Worm (Caenorhabditis elegans) whole organism, mixed stage, embryonic: ENCODE data around the gene F07F6.7.

ENCODE experiments used
- ceh-43 ChIP-seq: fragments of 200-800 bp; sonication (Bioruptor generic); optimal IDR thresholded peaks from 2 replicates; lab custom pipeline; 2018; ENCODE audit warnings: mild to moderate bottlenecking, missing genetic modification characterization, moderate library complexity, missing compliant biosample characterization
- elt-3 ChIP-seq: fragments of 150-350 bp; optimal IDR thresholded peaks from 2 replicates; lab custom pipeline; 2014; ENCODE audit warnings: missing biosample characterization, missing genetic modification characterization
- lin-13 ChIP-seq: fragments of 150-350 bp; optimal IDR thresholded peaks from 2 replicates; lab custom pipeline; 2014; ENCODE audit warnings: missing biosample characterization, missing genetic modification characterization
- lsy-2 ChIP-seq: fragments of 150-350 bp; optimal IDR thresholded peaks from 2 replicates; lab custom pipeline; 2014; ENCODE audit warnings: missing biosample characterization, missing genetic modification characterization
- mls-2 ChIP-seq: sonication (generic microtip); optimal IDR thresholded peaks from 2 replicates; lab custom pipeline; 2016; ENCODE audit warnings: mild to moderate bottlenecking, missing genetic modification characterization, moderate library complexity, missing compliant biosample characterization
- sptf-1 ChIP-seq: sonication (generic microtip); optimal IDR thresholded peaks from 2 replicates; lab custom pipeline; 2017; ENCODE audit warnings: mild to moderate bottlenecking, missing genetic modification characterization, moderate library complexity, missing compliant biosample characterization
- unc-62 ChIP-seq: fragments of 150-350 bp; optimal IDR thresholded peaks from 2 replicates; lab custom pipeline; 2014; ENCODE audit warnings: missing biosample characterization, missing genetic modification reagents, missing genetic modification characterization

DNA sequence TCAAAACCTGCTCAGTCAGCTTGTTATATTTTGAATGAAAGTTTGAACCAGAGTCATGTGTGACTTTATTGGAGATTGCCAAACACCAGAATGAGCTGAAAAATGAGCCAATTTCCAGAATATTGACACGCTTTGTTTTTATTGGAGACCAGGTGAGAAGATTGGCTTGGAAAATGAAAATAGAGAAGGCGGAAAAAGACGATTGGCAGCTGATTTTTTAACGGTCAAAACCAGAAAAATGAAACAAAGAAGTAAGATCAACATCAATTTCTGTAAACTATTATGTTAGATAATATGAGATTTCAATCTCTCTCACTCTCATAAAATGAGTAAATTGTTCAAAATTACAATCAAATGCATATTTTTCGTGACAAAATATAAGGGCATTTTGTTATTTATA lies 9.4 kb upstream of the F07F6.7 start, which contains the start of gene srx-114:
- TF ChIP-seq lsy-2 (tag; lab: Kevin White, UChicago): no peak
- no peak for TF ChIP-seq ceh-43 (GFP tag; lab: Kevin White, UChicago)
- no peak for TF ChIP-seq sptf-1 (tag; lab: Kevin White, UChicago)
- TF ChIP-seq unc-62 (GFP tag; lab: Kevin White, UChicago): no peak
- no peak for TF ChIP-seq mls-2 (tag; lab: Kevin White, UChicago)
- no peak for TF ChIP-seq elt-3 (tag; lab: Kevin White, UChicago)
- no peak for TF ChIP-seq lin-13 (tag; lab: Kevin White, UChicago)
